Fruit fly (Drosophila melanogaster) whole organism, prepupa: ENCODE measurements around the gene CG33514.

ENCODE experiments used
- CG11294 ChIP-seq: fragments of 200-800 bp; sonication (Bioruptor generic); IDR thresholded peaks from 2 replicates; pipeline ENCODE4 v1.3.6; 2022; ENCODE audit warnings: missing biosample characterization, missing genetic modification characterization
- CG4318 ChIP-seq: fragments of 200-800 bp; sonication (Bioruptor generic); optimal IDR thresholded peaks from 3 replicates; lab custom pipeline; 2017; ENCODE audit warnings: missing biosample characterization, mild to moderate bottlenecking, missing genetic modification characterization
- CG6808 ChIP-seq: fragments of 200-800 bp; sonication (Bioruptor generic); optimal IDR thresholded peaks from 3 replicates; lab custom pipeline; 2017; ENCODE audit warnings: missing biosample characterization, missing genetic modification characterization, mild to moderate bottlenecking, moderate library complexity, missing genetic modification reagents
- Eip75B ChIP-seq: fragments of 200-800 bp; sonication (Bioruptor generic); optimal IDR thresholded peaks from 3 replicates; lab custom pipeline; 2016; ENCODE audit warnings: missing biosample characterization, missing genetic modification characterization
- Eip93F ChIP-seq: fragments of 200-800 bp; sonication (Bioruptor generic); optimal IDR thresholded peaks from 2 replicates; lab custom pipeline; 2016; ENCODE audit warnings: missing biosample characterization, mild to moderate bottlenecking, missing genetic modification characterization
- Hr39 ChIP-seq: fragments of 200-800 bp; sonication (Bioruptor generic); optimal IDR thresholded peaks from 2 replicates; lab custom pipeline; 2016; ENCODE audit warnings: missing biosample characterization, missing genetic modification characterization

DNA sequence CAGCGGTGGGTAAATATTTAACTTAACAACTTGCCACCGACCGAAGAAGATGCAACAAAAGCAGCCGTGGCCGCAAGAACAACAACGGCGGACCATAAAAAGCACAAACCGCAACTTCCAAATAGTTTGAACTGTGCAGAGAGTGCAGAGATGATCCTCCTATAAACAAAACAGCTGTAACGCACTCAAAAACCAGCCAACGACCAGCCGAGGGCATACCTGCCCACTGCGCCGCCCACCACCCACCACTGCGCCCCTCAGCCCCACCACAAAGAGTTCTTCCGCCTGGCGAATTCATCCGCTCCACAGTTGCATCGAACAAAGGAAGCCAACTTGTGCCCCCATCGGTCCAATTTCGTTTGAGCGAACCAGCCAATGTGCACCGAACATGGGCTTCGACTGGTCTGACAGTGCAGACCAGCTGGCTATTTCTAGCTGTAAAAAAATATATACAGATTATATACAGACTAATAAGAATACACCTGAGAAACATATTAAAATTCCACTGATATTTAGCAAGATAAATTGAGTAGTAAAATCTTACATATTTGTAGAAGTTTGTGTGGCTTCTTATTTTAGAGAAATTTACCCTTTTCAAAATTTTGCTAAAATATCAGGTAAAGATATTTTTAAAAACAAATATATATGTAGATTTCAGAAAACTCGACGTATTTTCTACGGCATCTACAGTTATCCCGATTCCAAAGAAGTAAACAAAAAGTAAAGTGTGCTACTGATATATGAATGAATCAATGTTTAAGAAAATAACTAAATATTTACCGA lies 18.5 kb downstream of the CG33514 start:
- TF ChIP-seq Eip75B (GFP tag; lab: Kevin White, UChicago) (no peak), CG6808 (GFP tag; lab: Kevin White, UChicago) (no peak), CG4318 (no peak), Hr39 (GFP tag; lab: Kevin White, UChicago) (no peak), CG11294 (GFP tag; lab: Robert Waterston, UW) (no peak), Eip93F (GFP tag; lab: Kevin White, UChicago) (no peak)
